Worm (Caenorhabditis elegans) whole organism, mixed stage, embryonic: ENCODE data around the gene ina-1.

Source experiments
- M03D4.4 ChIP-seq: sonication (generic microtip); optimal IDR thresholded peaks from 2 replicates; lab custom pipeline; 2017; ENCODE audit warnings: mild to moderate bottlenecking, missing genetic modification characterization, missing compliant biosample characterization
- bed-3 ChIP-seq: fragments of 200-800 bp; sonication (Bioruptor generic); optimal IDR thresholded peaks from 3 replicates; lab custom pipeline; 2018; ENCODE audit warnings: mild to moderate bottlenecking, missing genetic modification characterization, moderate library complexity, missing compliant biosample characterization
- blmp-1 ChIP-seq: fragments of 150-350 bp; optimal IDR thresholded peaks from 2 replicates; lab custom pipeline; 2014; ENCODE audit warnings: missing biosample characterization, missing genetic modification characterization
- ceh-39 ChIP-seq: fragments of 150-350 bp; optimal IDR thresholded peaks from 2 replicates; lab custom pipeline; 2014; ENCODE audit warnings: missing biosample characterization, missing genetic modification characterization
- ceh-43 ChIP-seq: fragments of 200-800 bp; sonication (Bioruptor generic); optimal IDR thresholded peaks from 2 replicates; lab custom pipeline; 2018; ENCODE audit warnings: mild to moderate bottlenecking, missing genetic modification characterization, moderate library complexity, missing compliant biosample characterization
- ces-1 ChIP-seq: fragments of 150-350 bp; optimal IDR thresholded peaks from 2 replicates; lab custom pipeline; 2014; ENCODE audit warnings: missing biosample characterization, missing genetic modification reagents, missing genetic modification characterization
- cnd-1 ChIP-seq: fragments of 200-800 bp; sonication (Bioruptor generic); optimal IDR thresholded peaks from 2 replicates; lab custom pipeline; 2018; ENCODE audit warnings: mild to moderate bottlenecking, missing genetic modification characterization, missing compliant biosample characterization
- drap-1 ChIP-seq: fragments of 200-800 bp; sonication (Bioruptor generic); optimal IDR thresholded peaks from 3 replicates; lab custom pipeline; 2018; ENCODE audit warnings: mild to moderate bottlenecking, missing genetic modification characterization, missing compliant biosample characterization
- elt-1 ChIP-seq: sonication (generic microtip); optimal IDR thresholded peaks from 2 replicates; lab custom pipeline; 2017; ENCODE audit warnings: missing genetic modification characterization, mild to moderate bottlenecking, missing compliant biosample characterization, antibody characterized with exemption, moderate library complexity, borderline replicate concordance; ENCODE audit not compliant: insufficient read depth
- elt-3 ChIP-seq: fragments of 150-350 bp; optimal IDR thresholded peaks from 2 replicates; lab custom pipeline; 2014; ENCODE audit warnings: missing biosample characterization, missing genetic modification characterization
- flh-1 ChIP-seq: fragments of 200-800 bp; sonication (Bioruptor generic); optimal IDR thresholded peaks from 2 replicates; lab custom pipeline; 2018; ENCODE audit warnings: mild to moderate bottlenecking, missing genetic modification characterization, moderate library complexity, missing compliant biosample characterization
- ham-2 ChIP-seq: fragments of 200-800 bp; sonication (Bioruptor generic); optimal IDR thresholded peaks from 2 replicates; lab custom pipeline; 2018; ENCODE audit warnings: mild to moderate bottlenecking, missing genetic modification characterization, missing compliant biosample characterization
- hlh-1 ChIP-seq: fragments of 150-350 bp; optimal IDR thresholded peaks from 2 replicates; lab custom pipeline; 2014; ENCODE audit warnings: missing biosample characterization, missing genetic modification reagents, missing genetic modification characterization
- lin-13 ChIP-seq: fragments of 150-350 bp; optimal IDR thresholded peaks from 2 replicates; lab custom pipeline; 2014; ENCODE audit warnings: missing biosample characterization, missing genetic modification characterization
- lin-32 ChIP-seq: fragments of 200-800 bp; sonication (Bioruptor generic); optimal IDR thresholded peaks from 2 replicates; lab custom pipeline; 2018; ENCODE audit warnings: mild to moderate bottlenecking, missing genetic modification characterization, missing compliant biosample characterization
- lsy-2 ChIP-seq: fragments of 150-350 bp; optimal IDR thresholded peaks from 2 replicates; lab custom pipeline; 2014; ENCODE audit warnings: missing biosample characterization, missing genetic modification characterization
- mab-5 ChIP-seq: fragments of 150-350 bp; optimal IDR thresholded peaks from 2 replicates; lab custom pipeline; 2014; ENCODE audit warnings: missing biosample characterization, missing genetic modification characterization
- mep-1 ChIP-seq: fragments of 150-350 bp; optimal IDR thresholded peaks from 2 replicates; lab custom pipeline; 2017; ENCODE audit warnings: missing biosample characterization, missing genetic modification reagents, missing genetic modification characterization, inconsistent platforms
- nhr-12 ChIP-seq: fragments of 150-350 bp; optimal IDR thresholded peaks from 2 replicates; lab custom pipeline; 2014; ENCODE audit warnings: missing biosample characterization, missing genetic modification characterization
- nhr-2 ChIP-seq: fragments of 150-350 bp; optimal IDR thresholded peaks from 2 replicates; lab custom pipeline; 2014; ENCODE audit warnings: missing biosample characterization, missing genetic modification characterization
- nhr-237 ChIP-seq: fragments of 150-350 bp; optimal IDR thresholded peaks from 2 replicates; lab custom pipeline; 2014; ENCODE audit warnings: missing biosample characterization, missing genetic modification characterization
- nhr-28 ChIP-seq: fragments of 150-350 bp; optimal IDR thresholded peaks from 2 replicates; lab custom pipeline; 2014; ENCODE audit warnings: missing biosample characterization, missing genetic modification characterization
- nhr-76 ChIP-seq: sonication (generic microtip); optimal IDR thresholded peaks from 2 replicates; lab custom pipeline; 2017; ENCODE audit warnings: missing biosample characterization, missing genetic modification characterization
- pha-4 ChIP-seq: fragments of 150-350 bp; optimal IDR thresholded peaks from 2 replicates; lab custom pipeline; 2018; ENCODE audit warnings: missing biosample characterization, missing genetic modification reagents, missing genetic modification characterization
- sem-2 ChIP-seq: fragments of 200-800 bp; sonication (Bioruptor generic); optimal IDR thresholded peaks from 2 replicates; lab custom pipeline; 2018; ENCODE audit warnings: mild to moderate bottlenecking, missing genetic modification characterization, missing compliant biosample characterization
- snpc-4 ChIP-seq: fragments of 150-350 bp; optimal IDR thresholded peaks from 2 replicates; lab custom pipeline; 2014; ENCODE audit warnings: missing biosample characterization, missing genetic modification characterization
- sptf-1 ChIP-seq: sonication (generic microtip); optimal IDR thresholded peaks from 2 replicates; lab custom pipeline; 2017; ENCODE audit warnings: mild to moderate bottlenecking, missing genetic modification characterization, moderate library complexity, missing compliant biosample characterization
- tbx-8 ChIP-seq: fragments of 200-800 bp; sonication (Bioruptor generic); optimal IDR thresholded peaks from 2 replicates; lab custom pipeline; 2018; ENCODE audit warnings: mild to moderate bottlenecking, missing genetic modification characterization, moderate library complexity, missing compliant biosample characterization
- unc-120 ChIP-seq: sonication (generic microtip); optimal IDR thresholded peaks from 2 replicates; lab custom pipeline; 2017; ENCODE audit warnings: missing genetic modification characterization, missing compliant biosample characterization; ENCODE audit not compliant: poor library complexity, severe bottlenecking
- unc-39 ChIP-seq: fragments of 150-350 bp; optimal IDR thresholded peaks from 2 replicates; lab custom pipeline; 2014; ENCODE audit warnings: missing biosample characterization, missing genetic modification characterization
- unc-62 ChIP-seq: fragments of 150-350 bp; optimal IDR thresholded peaks from 2 replicates; lab custom pipeline; 2014; ENCODE audit warnings: missing biosample characterization, missing genetic modification reagents, missing genetic modification characterization
- zip-8 ChIP-seq: fragments of 150-350 bp; optimal IDR thresholded peaks from 2 replicates; lab custom pipeline; 2014; ENCODE audit warnings: missing biosample characterization, missing genetic modification characterization
- ztf-11 ChIP-seq: fragments of 150-350 bp; optimal IDR thresholded peaks from 2 replicates; lab custom pipeline; 2014; ENCODE audit warnings: missing biosample characterization, missing genetic modification characterization

The ina-1 gene

DNA sequence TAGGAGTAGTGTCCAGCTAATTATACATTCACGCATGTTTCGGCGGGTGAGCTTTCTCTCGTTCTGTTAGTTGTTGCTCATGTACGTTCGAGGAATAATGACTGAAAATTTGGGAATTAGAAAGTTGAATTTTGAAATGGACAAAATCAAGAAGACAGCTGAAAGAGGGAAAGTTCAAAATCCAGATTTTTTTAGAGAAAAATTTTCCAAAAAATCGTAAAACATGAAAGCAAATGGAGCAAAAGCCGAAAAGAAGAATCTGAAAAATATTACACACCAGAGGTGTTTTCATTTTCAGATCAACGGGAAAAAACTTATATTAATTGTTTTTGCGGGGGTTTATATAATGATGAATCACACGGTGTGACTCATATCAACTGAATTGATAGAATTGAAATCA lies at the start of gene ina-1:
Gene ina-1, minus strand, starts transcription at position 101 of the 400 bp plus-strand sequence.
- no peak for TF ChIP-seq mab-5
- TF ChIP-seq nhr-76 (tag; lab: Kevin White, UChicago), result no peak
- no peak for TF ChIP-seq drap-1 (GFP tag; lab: Kevin White, UChicago)
- no peak for TF ChIP-seq ceh-43 (GFP tag; lab: Kevin White, UChicago)
- no peak for TF ChIP-seq ztf-11
- no peak for TF ChIP-seq lsy-2 (tag; lab: Kevin White, UChicago)
- TF ChIP-seq lin-13 (tag; lab: Kevin White, UChicago), result no peak
- TF ChIP-seq ham-2 (GFP tag; lab: Kevin White, UChicago), result no peak
- TF ChIP-seq sptf-1 (tag; lab: Kevin White, UChicago), result no peak
- no peak for TF ChIP-seq hlh-1 (tag; lab: Kevin White, UChicago)
- TF ChIP-seq bed-3 (GFP tag; lab: Kevin White, UChicago), result no peak
- TF ChIP-seq lin-32, result no peak
- no peak for TF ChIP-seq nhr-2 (tag; lab: Kevin White, UChicago)
- no peak for TF ChIP-seq M03D4.4 (tag; lab: Kevin White, UChicago)
- TF ChIP-seq tbx-8 (GFP tag; lab: Kevin White, UChicago), result no peak

- TF ChIP-seq cnd-1 (tag; lab: Kevin White, UChicago), result no peak
- no peak for TF ChIP-seq nhr-28
- TF ChIP-seq blmp-1 (tag; lab: Kevin White, UChicago), result no peak
- TF ChIP-seq lsy-2 (tag; lab: Kevin White, UChicago), result no peak
- no peak for TF ChIP-seq elt-3 (tag; lab: Kevin White, UChicago)
- TF ChIP-seq sptf-1 (tag; lab: Kevin White, UChicago), result no peak
- TF ChIP-seq zip-8, result no peak
- TF ChIP-seq nhr-237 (tag; lab: Kevin White, UChicago), result no peak
- TF ChIP-seq tbx-8 (GFP tag; lab: Kevin White, UChicago), result no peak
- no peak for TF ChIP-seq flh-1 (GFP tag; lab: Kevin White, UChicago)
- TF ChIP-seq nhr-12 (tag; lab: Kevin White, UChicago), result no peak
Observed at ce11 chrIII:9215367-9215766, 42.8 kb upstream of the ina-1 start, which contains the start of gene npr-29. Gene npr-29 (minus strand): TSS chrIII:9215467.

ce11 chrIII:9206185-9206584 lies 33.6 kb upstream of the ina-1 start, which contains the start of gene ZC84.1:
Gene ZC84.1 (minus strand): TSS chrIII:9206285.
- TF ChIP-seq sem-2 (GFP tag; lab: Kevin White, UChicago) (no peak), hlh-1 (tag; lab: Kevin White, UChicago) (no peak), M03D4.4 (tag; lab: Kevin White, UChicago) (no peak), blmp-1 (tag; lab: Kevin White, UChicago) (no peak), flh-1 (GFP tag; lab: Kevin White, UChicago) (no peak), tbx-8 (GFP tag; lab: Kevin White, UChicago) (no peak), unc-120 (tag; lab: Kevin White, UChicago) (no peak), ceh-39 (tag; lab: Kevin White, UChicago) (no peak), drap-1 (GFP tag; lab: Kevin White, UChicago) (no peak), snpc-4 (tag; lab: Kevin White, UChicago) (no peak), ham-2 (GFP tag; lab: Kevin White, UChicago) (no peak), nhr-2 (tag; lab: Kevin White, UChicago) (no peak), mep-1 (tag; lab: Kevin White, UChicago) (no peak), mab-5 (no peak)

DNA sequence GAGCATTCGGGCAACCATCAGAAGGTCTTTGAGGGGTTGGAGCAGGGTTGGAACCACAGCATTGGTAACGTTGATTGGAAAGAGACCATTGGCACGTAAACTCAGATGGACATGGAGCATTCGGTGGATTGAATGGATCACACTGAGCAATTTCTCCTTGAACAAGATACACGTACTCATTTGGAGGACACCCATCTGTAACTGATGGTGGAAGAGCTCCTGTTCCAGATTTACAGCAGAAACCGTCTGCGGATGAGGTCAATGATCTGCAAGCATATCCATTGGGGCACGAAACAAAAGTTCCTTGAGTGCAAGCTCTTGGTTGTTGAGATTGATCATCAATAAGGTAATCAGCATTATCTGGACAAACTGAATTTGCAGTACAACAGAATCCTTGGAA lies 29.4 kb upstream of the ina-1 start:
- TF ChIP-seq drap-1 (GFP tag; lab: Kevin White, UChicago) (no peak), pha-4 (tag; lab: Kevin White, UChicago) (no peak), ztf-11 (no peak), nhr-76 (tag; lab: Kevin White, UChicago) (no peak), lin-13 (tag; lab: Kevin White, UChicago) (no peak), nhr-237 (tag; lab: Kevin White, UChicago) (no peak), unc-62 (no peak), snpc-4 (tag; lab: Kevin White, UChicago) (no peak), lin-32 (no peak), ces-1 (GFP tag; lab: Kevin White, UChicago) (no peak)

- TF ChIP-seq M03D4.4 (tag; lab: Kevin White, UChicago) (no peak), tbx-8 (GFP tag; lab: Kevin White, UChicago) (no peak), pha-4 (tag; lab: Kevin White, UChicago) (no peak), cnd-1 (tag; lab: Kevin White, UChicago) (no peak), nhr-237 (tag; lab: Kevin White, UChicago) (no peak), unc-120 (tag; lab: Kevin White, UChicago) (no peak), ceh-39 (tag; lab: Kevin White, UChicago) (no peak), nhr-12 (tag; lab: Kevin White, UChicago) (no peak), nhr-76 (tag; lab: Kevin White, UChicago) (no peak), lsy-2 (tag; lab: Kevin White, UChicago) (no peak), unc-62 (no peak), drap-1 (GFP tag; lab: Kevin White, UChicago) (no peak), mep-1 (tag; lab: Kevin White, UChicago) (no peak), sptf-1 (tag; lab: Kevin White, UChicago) (no peak), elt-1 (tag; lab: Kevin White, UChicago) (no peak), ham-2 (GFP tag; lab: Kevin White, UChicago) (no peak), ztf-11 (no peak), unc-39 (tag; lab: Kevin White, UChicago) (no peak), nhr-28 (no peak), elt-3 (tag; lab: Kevin White, UChicago) (no peak)
Observed at ce11 chrIII:9199605-9200004, 27.0 kb upstream of the ina-1 start, which contains the start of gene ZC84.6. Gene ZC84.6 (minus strand): TSS chrIII:9199705.
